Worm (Caenorhabditis elegans): ENCODE measurements around the gene F08D12.2.

Gene F08D12.2

ce11 chrII:2832098-2832497, 50.6 kb downstream of the F08D12.2 start (continued):
- TF ChIP-seq unc-62 (GFP tag; optimal IDR thresholded peaks at IDR 0.05 in 1 of 2) (no peak), unc-62 (tag; optimal IDR thresholded peaks at IDR 0.05) (no peak), nhr-11 (tag; optimal IDR thresholded peaks at IDR 0.05) (no peak), mes-2 (tag; optimal IDR thresholded peaks at IDR 0.05; ENCODE audit: poor library complexity, severe bottlenecking) (no peak), zfp-2 (tag; optimal IDR thresholded peaks at IDR 0.05) (no peak), sdz-12 (GFP tag; optimal IDR thresholded peaks at IDR 0.05) (no peak), lin-39 (tag; optimal IDR thresholded peaks at IDR 0.05) (no peak), ceh-44 (GFP tag; IDR thresholded peaks at IDR 0.05) (no peak), F44E2.7 (GFP tag; IDR thresholded peaks at IDR 0.05) (no peak), php-3 (GFP tag; IDR thresholded peaks at IDR 0.05) (no peak), dmd-6 (GFP tag; IDR thresholded peaks at IDR 0.05) (peak; percentile 22; the same call in 1 of the 2 replicates), zip-2 (tag; optimal IDR thresholded peaks at IDR 0.05) (no peak), ztf-7 (tag; optimal IDR thresholded peaks at IDR 0.05) (no peak), spr-1 (tag; optimal IDR thresholded peaks at IDR 0.05) (no peak), lir-3 (tag; optimal IDR thresholded peaks at IDR 0.05) (no peak), saeg-2 (GFP tag; IDR thresholded peaks at IDR 0.05) (no peak), nhr-41 (GFP tag; IDR thresholded peaks at IDR 0.05) (no peak), unc-39 (tag; optimal IDR thresholded peaks at IDR 0.05) (no peak), Y75B8A.6 (GFP tag; IDR thresholded peaks at IDR 0.05) (no peak), nhr-111 (GFP tag; optimal IDR thresholded peaks at IDR 0.05) (no peak), ctbp-1 (GFP tag; IDR thresholded peaks at IDR 0.05) (no peak), nhr-76 (tag; optimal IDR thresholded peaks at IDR 0.05) (no peak), lin-1 (GFP tag; IDR thresholded peaks at IDR 0.05) (no peak), daf-8 (GFP tag; IDR thresholded peaks at IDR 0.05) (no peak), ztf-11 (tag; optimal IDR thresholded peaks at IDR 0.05) (no peak), lin-15B (tag; optimal IDR thresholded peaks at IDR 0.05) (no peak), madf-5 (GFP tag; IDR thresholded peaks at IDR 0.05) (no peak), F26F4.8 (GFP tag; conservative IDR thresholded peaks at IDR 0.05) (no peak), zag-1 (tag; optimal IDR thresholded peaks at IDR 0.05) (no peak), hlh-11 (tag; optimal IDR thresholded peaks at IDR 0.05) (peak; percentile 9)

ce11 chrII:2832539-2832938, 51.1 kb downstream of the F08D12.2 start:
- TF ChIP-seq daf-16 (GFP tag; optimal IDR thresholded peaks at IDR 0.05) (no peak), daf-16 (tag; optimal IDR thresholded peaks at IDR 0.05) (peak; percentile 39), hlh-30 (tag; optimal IDR thresholded peaks at IDR 0.05; ENCODE audit: insufficient read depth) (peak; percentile 55), daf-8 (GFP tag; IDR thresholded peaks at IDR 0.05) (no peak), php-3 (GFP tag; IDR thresholded peaks at IDR 0.05) (0 out of 2 replicates have a peak, but pooled peaks have one; percentile 11), ama-1 (optimal IDR thresholded peaks at IDR 0.05) (no peak), egl-27 (tag; optimal IDR thresholded peaks at IDR 0.05) (no peak), aly-2 (tag; optimal IDR thresholded peaks at IDR 0.05) (no peak)

All from whole organism, L4 larva.